Worm (Caenorhabditis elegans): ENCODE measurements around the gene Y34B4A.4.

Gene Y34B4A.4

DNA sequence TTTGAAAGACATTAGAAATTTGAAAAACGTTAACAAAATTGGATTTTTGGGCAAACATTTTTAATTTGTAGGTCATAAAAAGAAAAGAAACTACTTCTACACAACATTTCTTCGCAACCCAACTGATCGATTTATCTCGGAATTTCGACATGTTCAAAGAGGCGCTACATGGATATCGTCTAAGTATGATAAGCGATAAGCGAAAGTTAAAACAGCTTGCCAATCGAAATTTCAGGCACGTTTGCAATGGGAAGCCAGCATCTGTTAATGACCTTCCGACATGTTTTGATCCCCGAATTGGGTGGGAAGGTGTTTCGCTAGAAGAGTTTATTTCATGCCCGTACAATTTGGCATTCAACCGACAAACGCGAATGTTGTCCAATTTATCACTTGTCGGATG is 12.6 kb downstream of the Y34B4A.4 start:
- TF ChIP-seq blmp-1 (tag; optimal IDR thresholded peaks at IDR 0.05) (no peak), flh-1 (GFP tag; optimal IDR thresholded peaks at IDR 0.05) (no peak), zip-8 (tag; optimal IDR thresholded peaks at IDR 0.05) (no peak), elt-3 (tag; optimal IDR thresholded peaks at IDR 0.05) (no peak), unc-39 (tag; optimal IDR thresholded peaks at IDR 0.05) (no peak), lin-13 (tag; optimal IDR thresholded peaks at IDR 0.05) (no peak), ztf-11 (tag; optimal IDR thresholded peaks at IDR 0.05) (no peak), bed-3 (GFP tag; optimal IDR thresholded peaks at IDR 0.05) (no peak), pha-4 (tag; optimal IDR thresholded peaks at IDR 0.05) (no peak), unc-62 (GFP tag; optimal IDR thresholded peaks at IDR 0.05) (no peak), tbx-8 (GFP tag; optimal IDR thresholded peaks at IDR 0.05) (no peak), M03D4.4 (tag; optimal IDR thresholded peaks at IDR 0.05) (no peak), mep-1 (tag; optimal IDR thresholded peaks at IDR 0.05) (no peak), ceh-83 (GFP tag; optimal IDR thresholded peaks at IDR 0.05) (no peak), sem-2 (GFP tag; optimal IDR thresholded peaks at IDR 0.05) (no peak), lin-32 (GFP tag; optimal IDR thresholded peaks at IDR 0.05) (no peak)

DNA sequence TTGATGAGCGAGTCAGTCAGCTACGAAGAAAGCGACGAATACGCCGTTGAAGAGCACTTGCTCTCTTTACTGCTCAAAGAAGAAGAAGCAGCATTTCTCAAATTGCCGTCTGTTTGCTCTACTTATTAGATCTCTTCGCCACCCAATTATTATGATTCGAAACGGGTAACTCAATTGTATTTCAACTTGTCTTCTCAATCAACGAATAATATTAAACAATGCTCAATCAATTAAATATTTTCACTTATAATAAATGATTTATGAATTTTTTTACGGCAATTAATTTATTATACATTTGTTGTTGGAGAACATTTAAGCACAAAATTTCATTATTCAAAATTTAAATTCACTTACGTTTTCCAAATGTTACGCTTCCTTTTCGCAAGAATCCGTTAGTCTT is 14.1 kb downstream of the Y34B4A.4 start:
- TF ChIP-seq ces-1 (GFP tag; optimal IDR thresholded peaks at IDR 0.05): peak; percentile 95
- no peak for TF ChIP-seq elt-1 (tag; optimal IDR thresholded peaks at IDR 0.05; ENCODE audit: borderline replicate concordance, insufficient read depth)

DNA sequence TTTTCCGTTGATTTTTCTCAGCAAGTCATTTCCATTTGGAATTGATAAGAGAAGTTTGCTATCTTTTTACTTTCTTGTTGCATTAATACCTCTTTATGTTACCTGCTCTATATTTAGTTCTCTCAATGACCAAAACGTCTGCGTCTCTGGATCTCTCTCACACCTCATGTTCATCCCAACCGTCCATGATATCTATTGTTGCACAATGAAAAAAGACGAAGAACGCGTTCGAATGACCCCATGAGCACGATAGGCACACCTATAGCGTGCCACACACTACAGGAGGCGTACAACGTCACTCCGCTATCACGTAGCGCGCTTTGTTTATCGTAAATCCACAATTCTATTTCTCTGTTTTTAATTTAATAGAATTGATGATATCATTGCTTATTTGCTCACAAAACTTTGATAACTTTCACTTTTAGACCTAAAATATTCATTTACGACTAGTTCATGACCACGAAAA is 15.1 kb downstream of the Y34B4A.4 start, which contains the start of gene Y34B4A.2:
Gene Y34B4A.2 (plus strand): TSS at position 328 of the 466 bp plus-strand sequence.
- peak; percentile 74 for TF ChIP-seq ces-1 (GFP tag; optimal IDR thresholded peaks at IDR 0.05)
- peak; percentile 23 for TF ChIP-seq lin-13 (tag; optimal IDR thresholded peaks at IDR 0.05)
- TF ChIP-seq nhr-2 (tag; optimal IDR thresholded peaks at IDR 0.05): peak; percentile 8
- no peak for TF ChIP-seq unc-62 (GFP tag; optimal IDR thresholded peaks at IDR 0.05)
- peak; percentile 27 for TF ChIP-seq cnd-1 (tag; optimal IDR thresholded peaks at IDR 0.05)
- no peak for TF ChIP-seq hlh-1 (tag; optimal IDR thresholded peaks at IDR 0.05)

DNA sequence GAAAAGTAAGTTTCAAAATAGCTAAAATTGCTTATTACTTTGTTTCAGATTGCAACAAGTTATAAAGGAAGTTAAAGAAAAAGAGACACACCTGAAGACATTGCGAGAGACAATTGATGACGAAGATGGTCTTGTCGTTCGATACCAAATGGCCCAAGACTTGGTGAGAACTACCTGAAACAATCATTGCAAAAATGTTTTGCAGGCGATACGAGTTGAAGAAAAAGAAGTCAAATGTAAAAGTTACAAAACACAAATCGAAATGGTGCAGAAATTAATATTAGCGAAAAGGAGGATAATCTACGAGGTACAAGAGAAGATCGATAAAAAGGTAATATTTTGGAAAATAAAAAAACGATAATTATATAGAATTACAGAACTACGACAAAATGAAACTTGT is 15.5 kb downstream of the Y34B4A.4 start, which contains the start of gene rga-8:
Gene rga-8 (minus strand): TSS at position 101 of the 400 bp plus-strand sequence.
- TF ChIP-seq ztf-11 (tag; optimal IDR thresholded peaks at IDR 0.05): no peak
- TF ChIP-seq nhr-12 (tag; optimal IDR thresholded peaks at IDR 0.05): no peak
- TF ChIP-seq cnd-1 (tag; optimal IDR thresholded peaks at IDR 0.05): no peak
- TF ChIP-seq sem-2 (GFP tag; optimal IDR thresholded peaks at IDR 0.05): no peak

DNA sequence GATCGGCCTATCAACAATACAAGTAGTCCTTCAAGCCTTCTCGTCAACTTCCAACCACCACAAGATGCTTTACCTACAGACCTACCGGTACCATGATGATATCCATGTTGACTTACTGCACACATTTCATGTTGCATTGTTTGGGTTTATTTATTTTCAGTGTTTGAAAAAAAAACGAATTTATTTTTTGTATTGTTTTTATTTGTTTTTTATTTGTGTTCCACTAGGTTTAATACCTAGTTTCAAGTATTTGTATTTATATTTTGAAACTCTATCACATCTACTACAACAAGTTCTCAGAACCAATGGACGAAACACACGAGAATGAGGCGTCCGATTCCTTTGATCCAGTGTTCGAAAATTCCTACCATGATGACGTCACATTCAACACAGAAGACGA is 19.4 kb downstream of the Y34B4A.4 start, which contains the start of gene vps-41:
Gene vps-41 (plus strand): TSS at position 301 of the 400 bp plus-strand sequence.
- TF ChIP-seq M03D4.4 (tag; optimal IDR thresholded peaks at IDR 0.05) (no peak), ces-1 (GFP tag; optimal IDR thresholded peaks at IDR 0.05) (no peak), hlh-1 (tag; optimal IDR thresholded peaks at IDR 0.05) (no peak), lin-13 (tag; optimal IDR thresholded peaks at IDR 0.05) (no peak), sem-2 (GFP tag; optimal IDR thresholded peaks at IDR 0.05) (no peak), unc-39 (tag; optimal IDR thresholded peaks at IDR 0.05) (no peak), flh-1 (GFP tag; optimal IDR thresholded peaks at IDR 0.05) (no peak), nhr-2 (tag; optimal IDR thresholded peaks at IDR 0.05) (no peak)

DNA sequence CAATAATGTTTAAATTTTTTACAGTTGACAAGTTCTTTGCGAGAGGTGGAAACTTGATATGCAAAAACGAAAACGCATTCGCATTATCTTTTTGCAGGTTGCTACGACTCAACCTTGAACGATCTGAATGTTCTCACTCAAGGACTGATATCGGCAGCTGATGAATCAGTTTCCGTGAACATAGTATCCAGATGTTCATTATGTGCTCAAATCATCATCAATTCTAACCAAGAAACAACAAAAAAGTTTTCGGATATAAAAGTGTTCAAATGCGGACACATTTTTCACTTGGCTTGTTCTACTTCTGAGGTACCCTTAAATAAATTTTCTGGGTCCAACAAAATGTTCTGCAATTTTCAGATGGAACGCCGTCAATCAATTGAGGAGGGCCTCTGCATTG is 25.0 kb downstream of the Y34B4A.4 start:
- no peak for TF ChIP-seq ceh-43 (GFP tag; optimal IDR thresholded peaks at IDR 0.05)
- TF ChIP-seq drap-1 (GFP tag; optimal IDR thresholded peaks at IDR 0.05): no peak
- no peak for TF ChIP-seq cnd-1 (tag; optimal IDR thresholded peaks at IDR 0.05)
- TF ChIP-seq unc-39 (tag; optimal IDR thresholded peaks at IDR 0.05): no peak
- no peak for TF ChIP-seq mab-5 (tag; optimal IDR thresholded peaks at IDR 0.05)
- TF ChIP-seq sptf-1 (tag; optimal IDR thresholded peaks at IDR 0.05): no peak
- TF ChIP-seq unc-120 (tag; optimal IDR thresholded peaks at IDR 0.05; ENCODE audit: poor library complexity, severe bottlenecking): no peak

DNA sequence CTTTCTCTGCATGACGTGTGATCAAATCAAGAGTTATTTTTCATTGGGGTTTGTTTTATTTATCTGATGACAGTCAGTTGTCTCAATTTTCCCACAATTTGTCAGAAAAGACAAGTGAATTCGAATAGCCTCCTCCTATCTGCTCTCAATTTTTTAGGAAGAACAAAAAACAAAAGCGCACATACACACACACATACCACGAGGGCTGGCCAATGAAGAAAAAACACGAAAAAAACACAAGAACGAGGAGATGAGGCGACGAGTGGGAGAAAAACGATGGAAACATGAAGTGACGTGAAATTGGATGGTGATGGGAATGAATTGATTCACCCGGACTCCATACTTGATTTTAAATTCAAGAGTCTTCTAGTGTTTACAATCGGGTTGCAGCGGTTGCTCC is 29.7 kb downstream of the Y34B4A.4 start:
- TF ChIP-seq nhr-76 (tag; optimal IDR thresholded peaks at IDR 0.05) (no peak), ztf-11 (tag; optimal IDR thresholded peaks at IDR 0.05) (no peak), ham-2 (GFP tag; optimal IDR thresholded peaks at IDR 0.05) (no peak), nhr-237 (tag; optimal IDR thresholded peaks at IDR 0.05) (no peak), ceh-39 (tag; optimal IDR thresholded peaks at IDR 0.05) (no peak), drap-1 (GFP tag; optimal IDR thresholded peaks at IDR 0.05) (no peak), unc-62 (GFP tag; optimal IDR thresholded peaks at IDR 0.05) (no peak), bed-3 (GFP tag; optimal IDR thresholded peaks at IDR 0.05) (no peak), lin-13 (tag; optimal IDR thresholded peaks at IDR 0.05) (no peak), tbx-8 (GFP tag; optimal IDR thresholded peaks at IDR 0.05) (no peak), snpc-4 (tag; optimal IDR thresholded peaks at IDR 0.05) (no peak), blmp-1 (tag; optimal IDR thresholded peaks at IDR 0.05) (no peak), M03D4.4 (tag; optimal IDR thresholded peaks at IDR 0.05) (no peak), ceh-43 (GFP tag; optimal IDR thresholded peaks at IDR 0.05) (no peak), pha-4 (tag; optimal IDR thresholded peaks at IDR 0.05) (no peak)

All from whole organism, mixed stage, embryonic.